Worm (Caenorhabditis elegans) whole organism, L1 larva: ENCODE measurements around the gene cyh-1.

Source experiments
- C16A3.4 ChIP-seq: fragments of 150-350 bp; optimal IDR thresholded peaks from 2 replicates; lab custom pipeline; 2014; ENCODE audit warnings: missing biosample characterization, missing genetic modification characterization
- aha-1 ChIP-seq: fragments of 150-350 bp; optimal IDR thresholded peaks from 2 replicates; lab custom pipeline; 2014; ENCODE audit warnings: missing biosample characterization, missing genetic modification characterization
- alr-1 ChIP-seq: fragments of 200-800 bp; sonication (Bioruptor generic); optimal IDR thresholded peaks from 2 replicates; lab custom pipeline; 2018; ENCODE audit warnings: borderline replicate concordance, mild to moderate bottlenecking, missing genetic modification characterization, missing compliant biosample characterization
- blmp-1 ChIP-seq: fragments of 150-350 bp; optimal IDR thresholded peaks from 2 replicates; lab custom pipeline; 2014; ENCODE audit warnings: missing biosample characterization, missing genetic modification characterization
- ceh-63 ChIP-seq: fragments of 200-800 bp; sonication (Bioruptor generic); optimal IDR thresholded peaks from 2 replicates; lab custom pipeline; 2018; ENCODE audit warnings: mild to moderate bottlenecking, missing genetic modification characterization, missing compliant biosample characterization
- ceh-82 ChIP-seq, 3 experiments: fragments of 150-350 bp in 1 of 3; sonication (generic microtip) in 2 of 3; optimal IDR thresholded peaks; 2 replicates each; lab custom pipeline; 2014 to 2017; ENCODE audit warnings: missing biosample characterization in 3 of 3, missing genetic modification characterization in 3 of 3
- ceh-88 ChIP-seq: fragments of 200-800 bp; sonication (Bioruptor generic); IDR thresholded peaks from 2 replicates; pipeline ENCODE4 v1.3.6; 2022; ENCODE audit warnings: missing genetic modification characterization, missing compliant biosample characterization
- ceh-90 ChIP-seq: sonication (generic microtip); optimal IDR thresholded peaks from 2 replicates; lab custom pipeline; 2016; ENCODE audit warnings: missing genetic modification characterization, missing compliant biosample characterization
- egl-27 ChIP-seq, 2 experiments: fragments of 150-350 bp in 1 of 2; sonication (generic microtip); optimal IDR thresholded peaks; 3 replicates each; lab custom pipeline; 2017 to 2018; ENCODE audit warnings: missing biosample characterization in 2 of 2, missing genetic modification characterization in 2 of 2, missing genetic modification reagents in 2 of 2
- elt-2 ChIP-seq: sonication (generic microtip); optimal IDR thresholded peaks from 2 replicates; lab custom pipeline; 2016; ENCODE audit warnings: missing genetic modification characterization, mild to moderate bottlenecking, inconsistent platforms, missing compliant biosample characterization, missing genetic modification reagents
- ets-5 ChIP-seq: fragments of 200-800 bp; sonication (Bioruptor generic); IDR thresholded peaks from 2 replicates; pipeline ENCODE4 v1.3.6; 2022; ENCODE audit warnings: missing genetic modification characterization, missing compliant biosample characterization
- fkh-4 ChIP-seq: sonication (generic microtip); optimal IDR thresholded peaks from 2 replicates; lab custom pipeline; 2016; ENCODE audit warnings: missing compliant biosample characterization, missing genetic modification characterization, borderline replicate concordance
- hlh-17 ChIP-seq: fragments of 200-800 bp; sonication (Bioruptor generic); optimal IDR thresholded peaks from 2 replicates; lab custom pipeline; 2018; ENCODE audit warnings: missing genetic modification characterization, mild to moderate bottlenecking, missing compliant biosample characterization, moderate library complexity, borderline replicate concordance
- hlh-4 ChIP-seq: sonication (generic microtip); optimal IDR thresholded peaks from 2 replicates; lab custom pipeline; 2016; ENCODE audit warnings: mild to moderate bottlenecking, missing genetic modification characterization, missing compliant biosample characterization
- irx-1 ChIP-seq: sonication (generic microtip); optimal IDR thresholded peaks from 2 replicates; lab custom pipeline; 2016; ENCODE audit warnings: missing genetic modification characterization, missing compliant biosample characterization
- lin-13 ChIP-seq: fragments of 150-350 bp; optimal IDR thresholded peaks from 2 replicates; lab custom pipeline; 2014; ENCODE audit warnings: missing biosample characterization, missing genetic modification reagents, missing genetic modification characterization
- lin-35 ChIP-seq, 2 experiments: fragments of 150-350 bp; optimal IDR thresholded peaks; 2 replicates each; lab custom pipeline; 2014; ENCODE audit warnings: missing biosample characterization in 2 of 2, missing genetic modification characterization in 2 of 2, missing genetic modification reagents in 2 of 2
- lin-39 ChIP-seq: fragments of 150-350 bp; optimal IDR thresholded peaks from 2 replicates; lab custom pipeline; 2014; ENCODE audit warnings: missing biosample characterization, missing genetic modification reagents, missing genetic modification characterization
- lir-3 ChIP-seq: sonication (generic microtip); optimal IDR thresholded peaks from 2 replicates; lab custom pipeline; 2016; ENCODE audit warnings: mild to moderate bottlenecking, missing genetic modification characterization, moderate library complexity, missing compliant biosample characterization; ENCODE audit not compliant: poor library complexity
- mdl-1 ChIP-seq, 2 experiments: fragments of 150-350 bp; optimal IDR thresholded peaks; 2 replicates each; lab custom pipeline; 2014 to 2017; ENCODE audit warnings: missing biosample characterization in 2 of 2, missing genetic modification characterization in 2 of 2, inconsistent platforms in 1 of 2
- nhr-237 ChIP-seq: fragments of 150-350 bp; optimal IDR thresholded peaks from 2 replicates; lab custom pipeline; 2014; ENCODE audit warnings: missing biosample characterization, missing genetic modification characterization
- nhr-76 ChIP-seq: sonication (generic microtip); optimal IDR thresholded peaks from 2 replicates; lab custom pipeline; 2017; ENCODE audit warnings: missing biosample characterization, missing genetic modification characterization
- nhr-90 ChIP-seq: sonication (generic microtip); optimal IDR thresholded peaks from 2 replicates; lab custom pipeline; 2016; ENCODE audit warnings: mild to moderate bottlenecking, missing genetic modification characterization, missing compliant biosample characterization; ENCODE audit not compliant: poor library complexity
- snpc-4 ChIP-seq: fragments of 150-350 bp; optimal IDR thresholded peaks from 2 replicates; lab custom pipeline; 2014; ENCODE audit warnings: missing biosample characterization, missing genetic modification characterization
- tlp-1 ChIP-seq: fragments of 150-350 bp; optimal IDR thresholded peaks from 2 replicates; lab custom pipeline; 2014; ENCODE audit warnings: missing biosample characterization, missing genetic modification characterization
- unc-130 ChIP-seq: fragments of 150-350 bp; optimal IDR thresholded peaks from 2 replicates; lab custom pipeline; 2017; ENCODE audit warnings: missing biosample characterization, missing genetic modification characterization, inconsistent platforms
- unc-30 ChIP-seq: sonication (generic microtip); optimal IDR thresholded peaks from 2 replicates; lab custom pipeline; 2017; ENCODE audit warnings: missing biosample characterization, missing genetic modification characterization
- unc-62 ChIP-seq: fragments of 150-350 bp; optimal IDR thresholded peaks from 2 replicates; lab custom pipeline; 2014; ENCODE audit warnings: missing biosample characterization, missing genetic modification reagents, missing genetic modification characterization
- xbp-1 ChIP-seq: sonication (generic microtip); optimal IDR thresholded peaks from 2 replicates; lab custom pipeline; 2016; ENCODE audit warnings: missing genetic modification characterization, missing compliant biosample characterization
- zag-1 ChIP-seq: fragments of 150-350 bp; optimal IDR thresholded peaks from 2 replicates; lab custom pipeline; 2014; ENCODE audit warnings: missing biosample characterization, missing genetic modification characterization
- zip-4 ChIP-seq: fragments of 200-800 bp; sonication (Bioruptor generic); optimal IDR thresholded peaks from 2 replicates; lab custom pipeline; 2018; ENCODE audit warnings: mild to moderate bottlenecking, missing genetic modification characterization, moderate library complexity, missing compliant biosample characterization
- ztf-11 ChIP-seq, 2 experiments: sonication (generic microtip); optimal IDR thresholded peaks; 2 replicates each; lab custom pipeline; 2016 to 2017; ENCODE audit warnings: missing genetic modification characterization in 2 of 2, missing biosample characterization in 1 of 2, missing compliant biosample characterization in 1 of 2
- ztf-4 ChIP-seq: fragments of 150-350 bp; optimal IDR thresholded peaks from 2 replicates; lab custom pipeline; 2014; ENCODE audit warnings: missing biosample characterization, missing genetic modification characterization

The cyh-1 gene

ce11 chrII:3472316-3472715 is 32.5 kb upstream of the cyh-1 start, which contains the start of gene Y49F6B.12:
TSS of gene Y49F6B.12 (minus strand) at chrII:3472416.
- no peak for TF ChIP-seq zip-4 (GFP tag; lab: Kevin White, UChicago)

ce11 chrII:3472817-3473216 is 32.0 kb upstream of the cyh-1 start, which contains the start of gene Y49F6B.6:
TSS of gene Y49F6B.6 (plus strand) at chrII:3473117.
- TF ChIP-seq zag-1 (tag; lab: Kevin White, UChicago) (no peak), mdl-1 (tag; optimal IDR thresholded peaks at IDR 0.05; lab: Kevin White, UChicago) (no peak), egl-27 (tag; optimal IDR thresholded peaks at IDR 0.05; lab: Kevin White, UChicago) (no peak), alr-1 (no peak)

- TF ChIP-seq fkh-4 (no peak), ceh-88 (GFP tag; lab: Robert Waterston, UW) (no peak)
Observed at ce11 chrII:3473744-3474143, 31.1 kb upstream of the cyh-1 start, which contains the start of gene sdz-32. TSS of gene sdz-32 (plus strand) at chrII:3474044.

- no peak for TF ChIP-seq hlh-17
- TF ChIP-seq unc-30 (tag; lab: Kevin White, UChicago): no peak
- TF ChIP-seq aha-1: no peak
- no peak for TF ChIP-seq irx-1 (tag; lab: Kevin White, UChicago)
- TF ChIP-seq tlp-1 (tag; lab: Kevin White, UChicago): no peak
- no peak for TF ChIP-seq egl-27 (tag; optimal IDR thresholded peaks at IDR 0.05; lab: Kevin White, UChicago)
- no peak for TF ChIP-seq ceh-88 (GFP tag; lab: Robert Waterston, UW)
- TF ChIP-seq snpc-4 (tag; lab: Kevin White, UChicago): no peak
- no peak for TF ChIP-seq C16A3.4
- no peak for TF ChIP-seq lin-35 (GFP tag; optimal IDR thresholded peaks at IDR 0.05; lab: Kevin White, UChicago)
- TF ChIP-seq, all 84 proteins: peak for 0
Observed at ce11 chrII:3476536-3476935, 28.3 kb upstream of the cyh-1 start.

ce11 chrII:3477171-3477570 is 27.6 kb upstream of the cyh-1 start, which contains the start of gene fbxb-104:
TSS of gene fbxb-104 (minus strand) at chrII:3477271.
- TF ChIP-seq ets-5 (GFP tag; lab: Robert Waterston, UW) (no peak), nhr-237 (tag; lab: Kevin White, UChicago) (no peak), ceh-90 (no peak), lin-13 (GFP tag; lab: Kevin White, UChicago) (no peak), lin-39 (tag; lab: Kevin White, UChicago) (no peak), blmp-1 (tag; lab: Kevin White, UChicago) (no peak), ztf-11 (tag; optimal IDR thresholded peaks at IDR 0.05; lab: Kevin White, UChicago) (no peak), unc-130 (tag; lab: Kevin White, UChicago) (no peak), tlp-1 (tag; lab: Kevin White, UChicago) (no peak), unc-62 (GFP tag; lab: Kevin White, UChicago) (no peak)
- TF ChIP-seq, all 84 proteins: peak for 0

- TF ChIP-seq alr-1 (no peak), ztf-4 (no peak), nhr-76 (no peak), hlh-4 (no peak), ceh-82 (tag; optimal IDR thresholded peaks at IDR 0.05; lab: Kevin White, UChicago) (no peak), nhr-90 (tag; lab: Kevin White, UChicago) (no peak), xbp-1 (tag; lab: Kevin White, UChicago) (no peak), ceh-88 (GFP tag; lab: Robert Waterston, UW) (no peak), lir-3 (tag; lab: Kevin White, UChicago) (no peak), snpc-4 (tag; lab: Kevin White, UChicago) (no peak), ceh-63 (GFP tag; lab: Kevin White, UChicago) (no peak), elt-2 (tag; lab: Kevin White, UChicago) (no peak)
Observed at ce11 chrII:3481584-3481983, 23.2 kb upstream of the cyh-1 start, which contains the start of gene Y49F6B.8. TSS of gene Y49F6B.8 (minus strand) at chrII:3481684.
